Worm (Caenorhabditis elegans): ENCODE results near the gene F38A1.11.
A peak's percentile ranks its signal among the peaks of the same experiment; 100 is the strongest.

Gene F38A1.11

DNA sequence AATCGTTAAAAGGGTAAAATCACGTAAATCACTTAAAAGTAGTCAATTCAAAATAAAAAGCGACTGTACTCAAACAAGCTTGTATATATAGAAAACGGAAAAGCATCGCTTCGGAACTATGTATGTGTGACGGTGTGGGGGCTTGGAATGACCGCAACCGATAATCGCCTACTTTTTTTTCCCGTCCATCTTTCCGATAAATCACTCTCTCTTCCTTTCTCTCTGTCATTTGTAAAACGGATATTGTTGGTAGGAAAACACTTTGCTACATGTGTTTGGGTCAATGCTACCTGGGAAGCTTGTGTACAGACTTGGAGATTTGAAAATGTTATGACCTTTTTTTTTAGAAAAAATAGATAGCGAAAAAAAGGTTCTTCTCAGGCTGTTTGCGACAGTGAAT is 22.4 kb upstream of the F38A1.11 start:
- TF ChIP-seq aly-2 (tag; optimal IDR thresholded peaks at IDR 0.05) (no peak), nhr-23 (tag; optimal IDR thresholded peaks at IDR 0.05) (peak; percentile 18)

DNA sequence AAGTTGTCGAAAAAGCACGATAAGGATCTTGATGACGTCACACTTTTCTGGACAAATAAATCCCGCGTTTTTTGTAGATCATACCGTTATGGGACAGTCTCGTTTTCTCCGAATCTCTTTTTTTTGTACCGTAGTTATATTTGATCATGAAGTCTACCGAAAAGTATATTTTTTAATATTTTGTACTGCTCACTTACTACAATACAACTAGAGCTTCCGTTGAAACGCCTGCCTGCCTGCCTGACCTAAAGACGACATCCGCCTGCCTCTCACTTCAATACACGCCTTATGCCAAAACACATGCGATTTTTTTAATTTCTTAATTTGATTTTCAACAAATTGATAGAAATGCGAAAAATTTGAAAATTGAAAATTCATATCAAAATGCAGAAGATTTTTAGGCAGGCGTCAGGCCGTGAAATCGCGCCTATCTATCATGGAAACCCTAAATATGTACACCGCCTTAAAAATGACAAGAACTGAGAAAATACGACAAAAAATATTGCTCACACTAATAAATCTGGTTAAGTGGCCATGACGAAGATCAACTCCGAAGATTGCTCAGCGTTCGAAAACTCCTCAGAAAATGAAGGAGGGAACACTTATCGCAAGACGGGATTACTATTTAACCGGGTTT is 21.5 kb upstream of the F38A1.11 start, which contains the start of gene W09G12.8:
Gene W09G12.8 (plus strand): TSS at position 587 of the 637 bp plus-strand sequence.
- no peak for TF ChIP-seq skn-1 (tag; optimal IDR thresholded peaks at IDR 0.05)
- TF ChIP-seq fkh-10 (GFP tag; optimal IDR thresholded peaks at IDR 0.05) = no peak
- TF ChIP-seq pqm-1 (tag; optimal IDR thresholded peaks at IDR 0.05) = no peak
- no peak for TF ChIP-seq mml-1 (tag; optimal IDR thresholded peaks at IDR 0.05)
- TF ChIP-seq pha-4 (tag; optimal IDR thresholded peaks at IDR 0.05) = no peak
- no peak for TF ChIP-seq jun-1 (tag; optimal IDR thresholded peaks at IDR 0.05)
- no peak for TF ChIP-seq hmg-11 (tag; optimal IDR thresholded peaks at IDR 0.05)
- TF ChIP-seq lin-39 (tag; optimal IDR thresholded peaks at IDR 0.05) = no peak
- TF ChIP-seq eor-1 (tag; optimal IDR thresholded peaks at IDR 0.05) = no peak
- no peak for TF ChIP-seq daf-12 (tag; optimal IDR thresholded peaks at IDR 0.05)
- no peak for TF ChIP-seq elt-1 (tag; optimal IDR thresholded peaks at IDR 0.05)
- TF ChIP-seq ceh-16 (tag; optimal IDR thresholded peaks at IDR 0.05) = no peak
- no peak for TF ChIP-seq ceh-28 (tag; optimal IDR thresholded peaks at IDR 0.05)
- no peak for TF ChIP-seq nhr-43 (tag; optimal IDR thresholded peaks at IDR 0.05; ENCODE audit: poor library complexity, severe bottlenecking)
- TF ChIP-seq zag-1 (tag; optimal IDR thresholded peaks at IDR 0.05) = no peak
- no peak for TF ChIP-seq R02D3.7 (tag; optimal IDR thresholded peaks at IDR 0.05)
- TF ChIP-seq ama-1 (optimal IDR thresholded peaks at IDR 0.05) = no peak
- no peak for TF ChIP-seq nhr-11 (tag; optimal IDR thresholded peaks at IDR 0.05)
- TF ChIP-seq ztf-11 (tag; optimal IDR thresholded peaks at IDR 0.05) = no peak

DNA sequence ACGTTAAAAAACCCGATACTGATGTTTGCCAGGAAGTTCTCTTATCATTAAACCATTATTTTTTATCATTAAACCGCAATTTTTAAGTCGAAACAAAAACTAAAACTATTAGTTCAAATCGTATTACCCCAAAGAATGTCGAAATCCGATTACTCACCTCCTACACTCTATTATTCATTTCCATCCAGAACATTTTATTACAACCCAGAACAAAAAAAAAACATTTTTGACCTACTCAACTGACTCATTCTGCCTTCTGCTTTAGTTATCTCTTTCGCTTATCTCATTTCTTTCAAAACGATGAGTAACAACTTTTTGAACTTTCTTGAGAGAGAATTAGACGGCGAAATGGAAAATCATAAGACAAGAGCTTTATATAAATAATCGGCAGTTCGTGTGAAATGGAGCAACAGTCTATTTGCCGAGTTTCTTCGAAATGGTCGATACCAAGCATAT is 18.5 kb upstream of the F38A1.11 start, which contains the start of gene W09G12.7:
Gene W09G12.7 (plus strand): TSS at position 406 of the 456 bp plus-strand sequence.
- TF ChIP-seq fkh-10 (GFP tag; optimal IDR thresholded peaks at IDR 0.05) = no peak
- peak; percentile 27 for TF ChIP-seq jun-1 (tag; optimal IDR thresholded peaks at IDR 0.05)
- TF ChIP-seq elt-1 (tag; optimal IDR thresholded peaks at IDR 0.05) = no peak
- TF ChIP-seq pqm-1 (tag; optimal IDR thresholded peaks at IDR 0.05) = peak; percentile 54
- TF ChIP-seq egl-5 (tag; optimal IDR thresholded peaks at IDR 0.05) = no peak
- TF ChIP-seq elt-2 (tag; optimal IDR thresholded peaks at IDR 0.05) = peak; percentile 91
- TF ChIP-seq pha-4 (tag; optimal IDR thresholded peaks at IDR 0.05) = peak; percentile 18

DNA sequence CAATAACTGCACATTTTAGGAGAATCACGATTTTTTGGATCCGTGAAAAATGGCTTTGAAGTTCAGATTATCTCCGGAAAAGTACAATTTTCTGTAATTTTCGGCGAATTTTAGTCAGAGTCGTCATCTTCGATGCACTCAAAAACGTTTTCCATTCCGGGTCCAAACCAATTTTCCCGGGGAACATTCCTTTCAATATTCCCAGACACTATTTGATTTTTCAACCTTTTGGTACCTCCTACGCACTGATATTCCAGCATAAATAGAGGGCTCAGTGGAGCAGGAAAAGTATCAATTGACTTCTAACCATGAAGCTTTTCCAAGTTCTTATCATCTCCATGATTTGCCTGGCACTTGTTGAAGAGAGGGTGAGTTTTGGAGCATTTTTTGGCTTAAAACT is 15.6 kb upstream of the F38A1.11 start, which contains the start of gene W09G12.6:
Gene W09G12.6 (plus strand): TSS at position 301 of the 400 bp plus-strand sequence.
- no peak for TF ChIP-seq unc-39 (tag; optimal IDR thresholded peaks at IDR 0.05)
- TF ChIP-seq nhr-12 (tag; optimal IDR thresholded peaks at IDR 0.05) = no peak

DNA sequence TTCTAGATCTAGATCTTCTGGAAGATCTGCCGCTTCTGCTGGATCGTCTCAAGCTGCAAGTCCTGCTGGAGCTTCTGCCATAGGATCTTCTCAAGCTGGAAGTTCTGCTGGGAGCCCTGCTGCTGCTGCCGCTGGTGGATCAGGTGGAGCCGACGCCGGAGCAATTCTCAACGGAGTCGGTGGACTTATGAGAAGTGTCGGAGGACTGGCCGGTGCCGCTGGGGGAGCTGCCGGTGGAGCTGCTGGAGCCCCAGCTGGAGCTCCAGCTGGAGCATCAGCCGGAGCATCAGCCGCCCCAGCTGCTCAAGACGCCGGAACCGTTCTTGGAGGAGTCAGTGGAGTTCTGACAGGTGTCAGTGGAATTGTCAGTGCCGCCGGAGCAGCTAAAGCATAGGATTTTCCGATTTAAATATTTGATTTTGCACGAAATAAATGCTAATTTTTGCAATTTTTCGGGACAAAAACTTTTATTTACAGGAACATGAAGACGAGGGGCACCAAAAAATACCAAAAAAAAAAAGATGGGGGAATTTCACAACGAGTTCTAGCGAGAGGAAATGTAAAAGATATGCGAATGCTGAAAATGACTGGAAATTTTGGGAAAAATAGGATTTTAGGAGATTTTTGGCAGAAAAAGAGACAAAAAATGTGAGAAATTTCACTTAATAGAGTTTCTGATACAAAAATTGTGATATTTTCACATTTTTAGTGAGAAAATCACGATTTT is 14.6 kb upstream of the F38A1.11 start:
- TF ChIP-seq snpc-4 (tag; optimal IDR thresholded peaks at IDR 0.05) = no peak
- TF ChIP-seq nhr-76 (tag; optimal IDR thresholded peaks at IDR 0.05) = no peak
- TF ChIP-seq nfya-1 (tag; optimal IDR thresholded peaks at IDR 0.05; ENCODE audit: insufficient read depth) = no peak
- TF ChIP-seq nhr-28 (tag; optimal IDR thresholded peaks at IDR 0.05) = no peak
- no peak for TF ChIP-seq pha-4 (tag; optimal IDR thresholded peaks at IDR 0.05)
- no peak for TF ChIP-seq nhr-25 (tag; optimal IDR thresholded peaks at IDR 0.05)
- TF ChIP-seq lsy-12 (tag; optimal IDR thresholded peaks at IDR 0.05) = no peak
- TF ChIP-seq nhr-77 (tag; optimal IDR thresholded peaks at IDR 0.05) = no peak

DNA sequence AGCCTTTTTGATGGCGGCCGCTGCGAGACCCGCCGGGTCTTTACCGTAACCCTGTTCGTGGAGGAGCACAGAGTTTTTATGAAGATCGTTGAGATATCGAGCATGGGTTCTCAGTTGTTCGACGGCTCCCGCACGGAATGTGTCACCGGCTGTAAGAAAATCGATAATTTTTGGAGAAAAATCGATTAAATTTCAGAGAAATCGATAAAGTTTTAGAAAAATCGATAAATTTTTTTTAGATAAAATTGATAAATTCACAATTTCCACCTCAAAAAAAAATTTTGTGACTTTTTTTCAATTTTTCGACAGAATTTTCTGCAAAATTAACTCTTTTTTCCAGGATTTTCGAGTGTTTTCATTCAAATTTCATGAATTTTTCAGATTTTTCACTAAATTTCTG is 12.4 kb upstream of the F38A1.11 start:
- TF ChIP-seq ceh-28 (tag; optimal IDR thresholded peaks at IDR 0.05) (peak; percentile 70), nhr-12 (tag; optimal IDR thresholded peaks at IDR 0.05) (no peak)

All from whole organism, L3 larva.